Fruit fly (Drosophila melanogaster): ENCODE results near the gene Mettl3.

The Mettl3 gene

DNA sequence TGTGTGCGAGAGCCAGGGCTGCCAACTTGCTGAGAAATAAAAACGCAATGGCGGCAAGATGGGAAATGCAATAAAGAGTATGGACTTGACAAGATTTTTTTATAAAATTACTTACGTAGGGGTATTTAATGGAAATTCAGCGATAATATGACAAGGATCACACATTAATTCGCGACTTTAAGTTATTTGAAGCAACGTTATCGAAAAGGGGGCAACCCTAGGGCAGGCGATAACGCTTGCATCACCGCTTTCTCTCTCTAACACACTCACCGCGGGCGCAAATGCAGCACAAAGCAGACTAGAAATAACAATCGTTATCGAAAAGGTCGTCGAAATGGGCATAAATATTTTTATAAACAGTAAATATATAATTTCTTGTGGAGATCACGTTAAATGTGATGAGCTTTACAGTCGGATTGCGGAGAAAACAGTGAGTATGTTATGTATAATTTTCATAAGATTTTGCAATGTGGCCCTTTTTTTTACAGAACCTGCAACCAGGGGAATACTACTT, 16.1 kb downstream of the Mettl3 start, which contains the start of gene Rox8 (continued):
- no peak for TF ChIP-seq kah (GFP tag; optimal IDR thresholded peaks at IDR 0.05)
- peak; percentile 13 for TF ChIP-seq Fer3 (tag; optimal IDR thresholded peaks at IDR 0.05)
- peak; percentile 38 for TF ChIP-seq sd (tag; optimal IDR thresholded peaks at IDR 0.05)
- TF ChIP-seq CG2875 (GFP tag; optimal IDR thresholded peaks at IDR 0.05), result no peak
- peak; percentile 55 for TF ChIP-seq CG2120 (GFP tag; optimal IDR thresholded peaks at IDR 0.05)
- peak; percentile 47 for TF ChIP-seq CG3995 (GFP tag; optimal IDR thresholded peaks at IDR 0.05)
- TF ChIP-seq CG6254 (GFP tag; optimal IDR thresholded peaks at IDR 0.05), result peak; percentile 20
- peak; percentile 71 for TF ChIP-seq Opbp (GFP tag; IDR thresholded peaks at IDR 0.05; ENCODE audit: partially characterized antibody)
- no peak for TF ChIP-seq Oaz (GFP tag; IDR thresholded peaks at IDR 0.05)
- TF ChIP-seq gsb-n (tag; optimal IDR thresholded peaks at IDR 0.05), result peak; percentile 16
- TF ChIP-seq CG33557 (GFP tag; optimal IDR thresholded peaks at IDR 0.05), result peak; percentile 22
- no peak for TF ChIP-seq CG10565 (GFP tag; optimal IDR thresholded peaks at IDR 0.05)
- TF ChIP-seq CG4854 (GFP tag; optimal IDR thresholded peaks at IDR 0.05), result no peak
- peak; percentile 34 for TF ChIP-seq Side (GFP tag; optimal IDR thresholded peaks at IDR 0.05)
- peak; percentile 54 for TF ChIP-seq corto (GFP tag; optimal IDR thresholded peaks at IDR 0.05)
- TF ChIP-seq CG10209 (GFP tag; optimal IDR thresholded peaks at IDR 0.05), result peak; percentile 9
- TF ChIP-seq lov (optimal IDR thresholded peaks at IDR 0.05), result no peak
- TF ChIP-seq lov (GFP tag; IDR thresholded peaks at IDR 0.05), result no peak
- TF ChIP-seq Bgb (GFP tag; IDR thresholded peaks at IDR 0.05; ENCODE audit: partially characterized antibody), result peak; percentile 48; the same call in 1 of the 2 replicates
- peak; percentile 46 for TF ChIP-seq CG9727 (GFP tag; optimal IDR thresholded peaks at IDR 0.05)
- TF ChIP-seq sim (GFP tag; IDR thresholded peaks at IDR 0.05), result no peak
- TF ChIP-seq CG3163 (GFP tag; optimal IDR thresholded peaks at IDR 0.05), result peak; percentile 31
- peak; percentile 55 for TF ChIP-seq Rfx (GFP tag; IDR thresholded peaks at IDR 0.05)
- TF ChIP-seq Fer1 (GFP tag; optimal IDR thresholded peaks at IDR 0.05), result peak; percentile 61
- TF ChIP-seq Blimp-1 (GFP tag; optimal IDR thresholded peaks at IDR 0.05), result peak; percentile 19

DNA sequence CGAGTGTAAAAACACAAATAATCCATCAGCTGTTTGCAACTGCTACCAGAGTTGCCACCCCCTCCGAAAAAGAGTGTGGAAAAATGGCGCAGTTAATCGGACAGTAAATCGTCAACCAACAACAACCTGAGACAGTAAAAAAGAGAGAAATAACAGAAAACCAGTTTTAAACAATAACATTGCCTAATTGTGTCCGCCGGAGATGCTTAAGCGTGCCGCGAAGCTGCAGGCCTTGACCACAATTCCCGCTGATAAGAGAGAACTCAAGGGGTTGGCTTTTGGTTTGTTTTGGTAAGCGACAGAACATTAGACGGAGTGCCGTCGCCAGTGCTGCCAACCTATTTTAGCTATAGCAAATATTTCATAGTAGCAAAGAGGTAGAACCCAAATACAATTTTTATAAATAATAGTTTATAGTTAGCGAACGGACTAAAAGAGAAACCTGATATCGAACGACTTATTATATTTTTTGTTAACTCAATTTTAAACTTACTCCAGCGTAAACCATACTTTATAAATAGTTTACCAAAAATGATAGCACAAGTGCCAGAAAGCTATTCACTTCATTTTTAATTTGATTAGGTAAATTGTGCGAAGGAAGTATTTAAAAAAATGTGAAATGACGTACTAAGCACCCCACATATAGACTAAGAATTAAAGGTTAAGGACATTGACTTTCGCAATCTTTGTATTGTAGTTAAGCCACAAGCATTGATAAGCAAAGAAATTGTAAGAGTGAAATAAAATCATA, 18.9 kb downstream of the Mettl3 start, which contains the start of the genes Atg6 and Pisd:
Gene Atg6 (minus strand): TSS at position 93 of the 751 bp plus-strand sequence.
Gene Pisd (plus strand): TSS at position 94 of the 751 bp plus-strand sequence.
- TF ChIP-seq da (GFP tag; optimal IDR thresholded peaks at IDR 0.05) (no peak), NFAT (GFP tag; IDR thresholded peaks at IDR 0.05) (no peak), ranshi (GFP tag; IDR thresholded peaks at IDR 0.05) (0 out of 2 replicates have a peak, but pooled peaks have one; percentile 20), p53 (GFP tag; optimal IDR thresholded peaks at IDR 0.05) (no peak), gcm2 (GFP tag; optimal IDR thresholded peaks at IDR 0.05) (no peak), ftz-f1 (GFP tag; optimal IDR thresholded peaks at IDR 0.05) (peak; percentile 92), toy (GFP tag; IDR thresholded peaks at IDR 0.05) (no peak), CG12942 (GFP tag; optimal IDR thresholded peaks at IDR 0.05) (no peak), Meics (GFP tag; optimal IDR thresholded peaks at IDR 0.05) (no peak), phol (tag; optimal IDR thresholded peaks at IDR 0.05) (peak; percentile 95), ash1 (GFP tag; optimal IDR thresholded peaks at IDR 0.05) (no peak), org-1 (GFP tag; optimal IDR thresholded peaks at IDR 0.05) (no peak), CG31388 (GFP tag; optimal IDR thresholded peaks at IDR 0.05) (no peak), salm (tag; optimal IDR thresholded peaks at IDR 0.05) (no peak), exex (tag; optimal IDR thresholded peaks at IDR 0.05) (peak; percentile 55), CG15011 (GFP tag; optimal IDR thresholded peaks at IDR 0.05) (no peak), CG6654 (GFP tag; optimal IDR thresholded peaks at IDR 0.05) (no peak), CG17612 (GFP tag; IDR thresholded peaks at IDR 0.05) (no peak), CG34376 (GFP tag; optimal IDR thresholded peaks at IDR 0.05) (peak; percentile 89), CG16779 (GFP tag; IDR thresholded peaks at IDR 0.05) (no peak), mirr (GFP tag; optimal IDR thresholded peaks at IDR 0.05) (peak; percentile 69), CG10979 (tag; optimal IDR thresholded peaks at IDR 0.05) (peak; percentile 21), YL-1 (GFP tag; optimal IDR thresholded peaks at IDR 0.05) (peak; percentile 86), esg (GFP tag; conservative IDR thresholded peaks at IDR 0.05) (0 out of 2 replicates have a peak, but pooled peaks have one; percentile 6), C15 (GFP tag; IDR thresholded peaks at IDR 0.05) (no peak)

All from whole organism, embryonic.